Worm (Caenorhabditis elegans): ENCODE measurements around the gene F49F1.11.

- TF ChIP-seq F37D6.2 (tag; optimal IDR thresholded peaks at IDR 0.05) (no peak), duxl-1 (tag; optimal IDR thresholded peaks at IDR 0.05; ENCODE audit: poor library complexity) (no peak), nhr-10 (tag; optimal IDR thresholded peaks at IDR 0.05) (no peak), ztf-11 (tag; optimal IDR thresholded peaks at IDR 0.05) (no peak)
Observed at ce11 chrIV:4140265-4140664, 946 bp downstream of the F49F1.11 start, which contains the start of gene F49F1.18.

Measured in whole organism, L4 larva.